Worm (Caenorhabditis elegans): ENCODE results near the gene Y11D7A.3.

- TF ChIP-seq aly-2 (tag; optimal IDR thresholded peaks at IDR 0.05) = no peak
- TF ChIP-seq Y48G9A.11 (GFP tag; IDR thresholded peaks at IDR 0.05) = no peak
- no peak for TF ChIP-seq nhr-28 (tag; optimal IDR thresholded peaks at IDR 0.05)
- TF ChIP-seq fkh-10 (GFP tag; optimal IDR thresholded peaks at IDR 0.05) = no peak
- TF ChIP-seq skn-1 (tag; optimal IDR thresholded peaks at IDR 0.05) = no peak
- TF ChIP-seq unc-39 (tag; optimal IDR thresholded peaks at IDR 0.05) = no peak
- no peak for TF ChIP-seq nhr-77 (tag; optimal IDR thresholded peaks at IDR 0.05)
- TF ChIP-seq snpc-1.2 (GFP tag; IDR thresholded peaks at IDR 0.05) = no peak
- no peak for TF ChIP-seq unc-62 (GFP tag; optimal IDR thresholded peaks at IDR 0.05 in 1 of 2)
- TF ChIP-seq unc-62 (tag; optimal IDR thresholded peaks at IDR 0.05) = no peak
- TF ChIP-seq attf-4 (tag; optimal IDR thresholded peaks at IDR 0.05) = no peak
- no peak for TF ChIP-seq ceh-62 (tag; optimal IDR thresholded peaks at IDR 0.05)
- no peak for TF ChIP-seq ceh-20 (GFP tag; IDR thresholded peaks at IDR 0.05)
- TF ChIP-seq lir-3 (tag; optimal IDR thresholded peaks at IDR 0.05) = no peak
- no peak for TF ChIP-seq ceh-28 (tag; optimal IDR thresholded peaks at IDR 0.05)
These were observed 31.0 kb downstream of the Y11D7A.3 start, which contains the start of gene flh-1 for ce11 chrIV:9263812-9264320.

Measured in whole organism, L4 larva.